Worm (Caenorhabditis elegans) whole organism, L1 larva: ENCODE results near the gene sri-10.
"Not testable (repeated sequence)": the region's sequence is repeated elsewhere in the genome, so short reads cannot be mapped to it uniquely, and the experiment has no call there.

Source experiments
- C04F5.9 ChIP-seq: sonication (generic microtip); optimal IDR thresholded peaks from 2 replicates; lab custom pipeline; 2016; ENCODE audit warnings: missing genetic modification characterization, missing compliant biosample characterization
- C16A3.4 ChIP-seq: fragments of 150-350 bp; optimal IDR thresholded peaks from 2 replicates; lab custom pipeline; 2014; ENCODE audit warnings: missing biosample characterization, missing genetic modification characterization
- F16B12.6 ChIP-seq: fragments of 150-350 bp; optimal IDR thresholded peaks from 2 replicates; lab custom pipeline; 2014; ENCODE audit warnings: missing biosample characterization, missing genetic modification characterization
- Y116A8C.19 ChIP-seq: sonication (generic microtip); optimal IDR thresholded peaks from 2 replicates; lab custom pipeline; 2016; ENCODE audit warnings: missing compliant biosample characterization, missing genetic modification characterization, borderline replicate concordance
- aha-1 ChIP-seq: fragments of 150-350 bp; optimal IDR thresholded peaks from 2 replicates; lab custom pipeline; 2014; ENCODE audit warnings: missing biosample characterization, missing genetic modification characterization
- alr-1 ChIP-seq: fragments of 200-800 bp; sonication (Bioruptor generic); optimal IDR thresholded peaks from 2 replicates; lab custom pipeline; 2018; ENCODE audit warnings: borderline replicate concordance, mild to moderate bottlenecking, missing genetic modification characterization, missing compliant biosample characterization
- ama-1 ChIP-seq: fragments of 150-350 bp; optimal IDR thresholded peaks from 2 replicates; lab custom pipeline; 2014
- blmp-1 ChIP-seq: fragments of 150-350 bp; optimal IDR thresholded peaks from 2 replicates; lab custom pipeline; 2014; ENCODE audit warnings: missing biosample characterization, missing genetic modification characterization
- ceh-63 ChIP-seq: fragments of 200-800 bp; sonication (Bioruptor generic); optimal IDR thresholded peaks from 2 replicates; lab custom pipeline; 2018; ENCODE audit warnings: mild to moderate bottlenecking, missing genetic modification characterization, missing compliant biosample characterization
- ces-1 ChIP-seq: fragments of 150-350 bp; optimal IDR thresholded peaks from 2 replicates; lab custom pipeline; 2014; ENCODE audit warnings: missing biosample characterization, missing genetic modification reagents, missing genetic modification characterization
- dpl-1 ChIP-seq, 3 experiments: fragments of 150-350 bp in 2 of 3; sonication (generic microtip) in 1 of 3; optimal IDR thresholded peaks; 2 replicates each; lab custom pipeline; 2014 to 2017; ENCODE audit warnings: missing biosample characterization in 3 of 3, missing genetic modification characterization in 3 of 3, missing genetic modification reagents in 3 of 3
- dsc-1 ChIP-seq: sonication (generic microtip); optimal IDR thresholded peaks from 2 replicates; lab custom pipeline; 2016; ENCODE audit warnings: mild to moderate bottlenecking, missing genetic modification characterization, missing compliant biosample characterization
- efl-3 ChIP-seq: fragments of 200-800 bp; sonication (Bioruptor generic); optimal IDR thresholded peaks from 2 replicates; lab custom pipeline; 2018; ENCODE audit warnings: mild to moderate bottlenecking, missing genetic modification characterization, missing compliant biosample characterization
- fkh-4 ChIP-seq: sonication (generic microtip); optimal IDR thresholded peaks from 2 replicates; lab custom pipeline; 2016; ENCODE audit warnings: missing compliant biosample characterization, missing genetic modification characterization, borderline replicate concordance
- fos-1 ChIP-seq: fragments of 150-350 bp; optimal IDR thresholded peaks from 2 replicates; lab custom pipeline; 2014; ENCODE audit warnings: missing biosample characterization, missing genetic modification characterization
- grh-1 ChIP-seq: fragments of 200-800 bp; sonication (Bioruptor generic); IDR thresholded peaks from 2 replicates; pipeline ENCODE4 v1.3.6; 2022; ENCODE audit warnings: missing genetic modification reagents, missing genetic modification characterization, missing compliant biosample characterization
- hlh-4 ChIP-seq: sonication (generic microtip); optimal IDR thresholded peaks from 2 replicates; lab custom pipeline; 2016; ENCODE audit warnings: mild to moderate bottlenecking, missing genetic modification characterization, missing compliant biosample characterization
- hpl-2 ChIP-seq: fragments of 150-350 bp; optimal IDR thresholded peaks from 2 replicates; lab custom pipeline; 2014; ENCODE audit warnings: missing biosample characterization, missing genetic modification reagents, missing genetic modification characterization
- lin-13 ChIP-seq: fragments of 150-350 bp; optimal IDR thresholded peaks from 2 replicates; lab custom pipeline; 2014; ENCODE audit warnings: missing biosample characterization, missing genetic modification reagents, missing genetic modification characterization
- lir-3 ChIP-seq: sonication (generic microtip); optimal IDR thresholded peaks from 2 replicates; lab custom pipeline; 2016; ENCODE audit warnings: mild to moderate bottlenecking, missing genetic modification characterization, moderate library complexity, missing compliant biosample characterization; ENCODE audit not compliant: poor library complexity
- lsy-2 ChIP-seq, 2 experiments: fragments of 150-350 bp; optimal IDR thresholded peaks; 2 replicates each; lab custom pipeline; 2014; ENCODE audit warnings: missing biosample characterization in 2 of 2, missing genetic modification characterization in 2 of 2
- mab-9 ChIP-seq: fragments of 200-800 bp; sonication (Bioruptor generic); IDR thresholded peaks from 2 replicates; pipeline ENCODE4 v1.3.6; 2022; ENCODE audit warnings: missing genetic modification reagents, missing genetic modification characterization, missing compliant biosample characterization
- mef-2 ChIP-seq: fragments of 150-350 bp; optimal IDR thresholded peaks from 2 replicates; lab custom pipeline; 2014; ENCODE audit warnings: missing biosample characterization, missing genetic modification characterization
- nhr-11 ChIP-seq: fragments of 150-350 bp; optimal IDR thresholded peaks from 2 replicates; lab custom pipeline; 2014; ENCODE audit warnings: missing biosample characterization, missing genetic modification characterization
- nhr-19 ChIP-seq: fragments of 200-800 bp; sonication (Bioruptor generic); conservative IDR thresholded peaks from 2 replicates; pipeline ENCODE4 v1.3.6; 2022; ENCODE audit warnings: missing genetic modification characterization, missing compliant biosample characterization
- nhr-76 ChIP-seq: sonication (generic microtip); optimal IDR thresholded peaks from 2 replicates; lab custom pipeline; 2017; ENCODE audit warnings: missing biosample characterization, missing genetic modification characterization
- nhr-84 ChIP-seq: sonication (generic microtip); optimal IDR thresholded peaks from 2 replicates; lab custom pipeline; 2017; ENCODE audit warnings: missing biosample characterization, missing genetic modification characterization
- pag-3 ChIP-seq: sonication (generic microtip); optimal IDR thresholded peaks from 2 replicates; lab custom pipeline; 2017; ENCODE audit warnings: missing genetic modification characterization, mild to moderate bottlenecking, missing compliant biosample characterization, antibody characterized with exemption, borderline replicate concordance; ENCODE audit not compliant: insufficient read depth
- pax-3 ChIP-seq: fragments of 200-800 bp; sonication (Bioruptor generic); optimal IDR thresholded peaks from 2 replicates; lab custom pipeline; 2018; ENCODE audit warnings: mild to moderate bottlenecking, missing genetic modification characterization, moderate library complexity, missing compliant biosample characterization
- skn-1 ChIP-seq: fragments of 150-350 bp; optimal IDR thresholded peaks from 2 replicates; lab custom pipeline; 2014; ENCODE audit warnings: missing biosample characterization, missing genetic modification characterization
- sup-37 ChIP-seq: fragments of 200-800 bp; sonication (Bioruptor generic); optimal IDR thresholded peaks from 2 replicates; lab custom pipeline; 2018; ENCODE audit warnings: mild to moderate bottlenecking, missing genetic modification characterization, missing compliant biosample characterization
- unc-30 ChIP-seq: sonication (generic microtip); optimal IDR thresholded peaks from 2 replicates; lab custom pipeline; 2017; ENCODE audit warnings: missing biosample characterization, missing genetic modification characterization
- zag-1 ChIP-seq: fragments of 150-350 bp; optimal IDR thresholded peaks from 2 replicates; lab custom pipeline; 2014; ENCODE audit warnings: missing biosample characterization, missing genetic modification characterization
- zip-4 ChIP-seq: fragments of 200-800 bp; sonication (Bioruptor generic); optimal IDR thresholded peaks from 2 replicates; lab custom pipeline; 2018; ENCODE audit warnings: mild to moderate bottlenecking, missing genetic modification characterization, moderate library complexity, missing compliant biosample characterization

Gene sri-10

DNA sequence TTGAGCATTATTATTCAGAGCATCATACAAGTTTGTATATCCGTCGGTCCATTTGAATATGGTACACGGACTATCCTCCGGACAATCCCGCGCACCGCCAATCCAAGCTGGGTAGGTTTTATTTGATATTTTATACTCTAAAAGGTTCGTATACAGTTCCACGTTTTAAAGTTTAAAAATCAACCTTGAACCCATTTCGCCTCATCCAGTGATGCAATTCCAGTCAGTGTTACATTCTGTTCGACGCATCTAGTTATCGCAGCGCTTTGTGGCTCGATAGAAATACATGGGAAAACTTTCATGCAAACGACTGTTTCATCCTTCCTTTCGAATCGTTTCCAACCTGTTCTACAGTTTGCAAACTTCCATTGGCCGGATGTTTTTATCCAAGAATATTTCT, 36.4 kb downstream of the sri-10 start:
- TF ChIP-seq pag-3 (tag; lab: Kevin White, UChicago) (no peak), zip-4 (no peak), lir-3 (no peak), F16B12.6 (tag; lab: Kevin White, UChicago) (no peak), hpl-2 (GFP tag; lab: Kevin White, UChicago) (no peak), blmp-1 (tag; lab: Kevin White, UChicago) (no peak), lin-13 (GFP tag; lab: Kevin White, UChicago) (no peak), fos-1 (no peak), C04F5.9 (tag; lab: Kevin White, UChicago) (no peak), fkh-4 (tag; lab: Kevin White, UChicago) (no peak), efl-3 (GFP tag; lab: Kevin White, UChicago) (no peak), nhr-84 (tag; lab: Kevin White, UChicago) (no peak), ceh-63 (GFP tag; lab: Kevin White, UChicago) (no peak), lsy-2 (tag; optimal IDR thresholded peaks at IDR 0.05; lab: Kevin White, UChicago) (no peak)

DNA sequence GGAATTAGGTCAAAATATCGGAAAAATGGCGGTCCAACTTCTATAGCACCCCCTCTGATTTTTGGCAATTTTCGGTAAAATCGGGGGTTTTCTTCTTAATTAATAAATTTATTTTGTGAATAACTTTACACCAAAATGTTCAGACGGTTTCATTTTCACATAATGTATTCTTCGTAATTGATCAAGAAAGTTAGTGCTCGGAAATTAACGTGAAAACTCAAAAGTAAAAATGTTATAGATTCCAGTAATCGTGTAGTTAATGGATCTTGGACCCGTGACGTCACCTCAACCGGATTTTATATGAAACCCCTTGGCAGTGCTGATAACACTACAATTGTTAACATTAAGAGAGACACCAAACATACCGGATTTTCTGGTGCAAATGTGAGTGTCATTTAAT, 44.3 kb downstream of the sri-10 start, which contains the start of gene F11D11.22:
Gene F11D11.22, plus strand, starts transcription at position 301 of the 400 bp plus-strand sequence.
- TF ChIP-seq nhr-11; C16A3.4; pax-3 (tag; lab: Kevin White, UChicago): not testable (repeated sequence)

DNA sequence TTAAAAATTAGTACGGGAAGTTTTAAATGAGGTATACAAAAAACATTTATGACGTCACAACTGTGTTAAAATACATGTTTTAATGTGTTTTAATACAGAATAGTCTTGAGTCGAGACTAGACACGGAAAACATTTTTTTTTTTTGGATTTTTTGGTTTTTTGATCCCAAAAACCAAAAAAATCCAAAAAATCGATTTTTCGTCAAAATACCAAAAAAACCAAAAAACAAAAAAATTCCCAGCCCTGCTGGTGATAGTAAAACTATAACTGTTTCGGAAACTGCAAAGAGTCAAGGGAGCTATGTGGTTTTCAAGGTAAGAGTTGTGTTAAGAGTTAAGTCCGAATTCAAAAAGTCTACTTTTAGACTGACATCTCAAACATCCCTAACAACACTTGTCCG, 45.2 kb downstream of the sri-10 start, which contains the start of gene F11D11.4:
Gene F11D11.4, plus strand, starts transcription at position 301 of the 400 bp plus-strand sequence.
- no peak for TF ChIP-seq fkh-4 (tag; lab: Kevin White, UChicago)
- TF ChIP-seq unc-30 (tag; lab: Kevin White, UChicago): no peak
- no peak for TF ChIP-seq pax-3 (tag; lab: Kevin White, UChicago)
- TF ChIP-seq nhr-76 (tag; lab: Kevin White, UChicago): no peak
- no peak for TF ChIP-seq mab-9
- TF ChIP-seq C04F5.9 (tag; lab: Kevin White, UChicago): no peak
- no peak for TF ChIP-seq sup-37 (GFP tag; lab: Kevin White, UChicago)
- no peak for TF ChIP-seq aha-1 (tag; lab: Kevin White, UChicago)
- no peak for TF ChIP-seq skn-1 (tag; lab: Kevin White, UChicago)
- TF ChIP-seq lsy-2 (tag; optimal IDR thresholded peaks at IDR 0.05; lab: Kevin White, UChicago): no peak

DNA sequence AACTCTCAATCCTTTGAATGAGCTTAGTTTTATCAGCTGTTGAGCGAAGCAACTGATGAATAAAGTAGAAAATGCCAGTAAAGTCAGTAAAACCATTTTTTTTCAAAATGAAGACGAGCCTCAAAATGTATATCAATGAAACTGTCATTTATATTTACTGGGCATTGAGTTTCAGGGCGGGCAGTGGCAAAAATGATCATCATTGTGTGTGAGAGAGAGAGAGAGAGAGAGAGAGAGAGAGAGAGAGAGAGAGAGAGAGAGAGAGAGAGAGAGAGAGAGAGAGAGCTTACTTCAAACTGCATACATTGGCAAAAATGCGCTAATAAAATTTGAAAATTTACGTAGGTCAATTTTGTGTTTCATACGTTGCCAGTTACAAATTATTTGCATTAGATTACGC, 46.1 kb downstream of the sri-10 start, which contains the start of gene F11D11.3:
Gene F11D11.3, minus strand, starts transcription at position 101 of the 400 bp plus-strand sequence.
- no peak for TF ChIP-seq dpl-1 (GFP tag; optimal IDR thresholded peaks at IDR 0.05; lab: Kevin White, UChicago)
- TF ChIP-seq skn-1 (tag; lab: Kevin White, UChicago): no peak
- no peak for TF ChIP-seq alr-1 (tag; lab: Kevin White, UChicago)
- no peak for TF ChIP-seq grh-1 (GFP tag; lab: Robert Waterston, UW)
- no peak for TF ChIP-seq dsc-1
- no peak for TF ChIP-seq nhr-84 (tag; lab: Kevin White, UChicago)
- TF ChIP-seq ama-1 (lab: Kevin White, UChicago): no peak
- TF ChIP-seq ces-1 (GFP tag; lab: Kevin White, UChicago): no peak
- TF ChIP-seq mab-9: no peak
- TF ChIP-seq Y116A8C.19 (tag; lab: Kevin White, UChicago): no peak
- TF ChIP-seq hlh-4 (tag; lab: Kevin White, UChicago): no peak
- no peak for TF ChIP-seq zag-1

DNA sequence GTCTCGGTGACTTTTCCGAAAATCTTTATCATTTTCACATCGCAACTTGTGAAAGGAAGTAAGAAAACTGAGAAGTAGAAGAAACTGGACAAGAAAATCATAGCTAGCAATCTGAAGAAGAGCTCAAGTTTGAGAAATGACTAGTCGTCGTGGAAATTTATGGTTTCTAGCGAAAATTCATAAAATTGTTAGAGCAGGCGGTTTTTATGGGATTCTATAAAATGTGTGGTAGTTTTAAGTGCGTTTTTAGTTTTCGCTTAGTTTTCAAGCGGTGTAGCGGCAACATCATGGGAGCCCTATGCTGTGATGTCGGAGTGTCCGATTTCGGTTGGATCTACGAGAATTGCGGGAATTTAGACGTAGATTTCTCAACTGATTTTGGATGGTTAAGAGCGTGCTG, 52.0 kb downstream of the sri-10 start, which contains the start of gene clec-254:
Gene clec-254, minus strand, starts transcription at position 101 of the 400 bp plus-strand sequence.
- not testable (repeated sequence) for TF ChIP-seq mab-9; nhr-19 (GFP tag; lab: Robert Waterston, UW); mef-2 (tag; lab: Kevin White, UChicago)
